Worm (Caenorhabditis elegans) whole organism, young adult: Measurements from ENCODE around the gene Y119D3B.12.
A peak's percentile ranks its signal among the peaks of the same experiment; 100 is the strongest.

Experiments used
- B0035.1 ChIP-seq: sonication (generic microtip); optimal IDR thresholded peaks from 2 replicates; lab custom pipeline; 2016; ENCODE audit warnings: missing genetic modification characterization, mild to moderate bottlenecking, missing compliant biosample characterization, missing genotype, missing genetic modification reagents
- C17E4.6 ChIP-seq: fragments of 200-800 bp; sonication (Bioruptor generic); IDR thresholded peaks from 2 replicates; pipeline ENCODE4 v1.3.6; 2022; ENCODE audit warnings: missing genetic modification reagents, missing genetic modification characterization, missing compliant biosample characterization
- D2030.7 ChIP-seq: fragments of 200-800 bp; sonication (Bioruptor generic); IDR thresholded peaks from 2 replicates; pipeline ENCODE4 v1.3.6; 2022; ENCODE audit warnings: missing genetic modification reagents, missing genetic modification characterization, missing compliant biosample characterization
- F55B11.4 ChIP-seq: sonication (generic microtip); optimal IDR thresholded peaks from 2 replicates; lab custom pipeline; 2016; ENCODE audit warnings: missing compliant biosample characterization, missing genetic modification characterization, borderline replicate concordance; ENCODE audit not compliant: insufficient read depth
- F57A8.1 ChIP-seq: fragments of 200-800 bp; sonication (Bioruptor generic); optimal IDR thresholded peaks from 2 replicates; lab custom pipeline; 2018; ENCODE audit warnings: mild to moderate bottlenecking, missing genetic modification characterization, moderate library complexity, missing compliant biosample characterization
- F57C9.4 ChIP-seq: sonication (generic microtip); optimal IDR thresholded peaks from 2 replicates; lab custom pipeline; 2017; ENCODE audit warnings: mild to moderate bottlenecking, missing genetic modification characterization, missing compliant biosample characterization
- Y53G8AR.9 ChIP-seq: fragments of 200-800 bp; sonication (Bioruptor generic); conservative IDR thresholded peaks from 2 replicates; pipeline ENCODE4 v1.3.6; 2022; ENCODE audit warnings: missing genetic modification reagents, missing genetic modification characterization, missing compliant biosample characterization
- Y56A3A.18 ChIP-seq: fragments of 200-800 bp; sonication (Bioruptor generic); IDR thresholded peaks from 2 replicates; pipeline ENCODE4 v1.3.6; 2022; ENCODE audit warnings: missing genetic modification reagents, missing genetic modification characterization, missing compliant biosample characterization
- Y67H2A.10 ChIP-seq: fragments of 200-800 bp; sonication (Bioruptor generic); conservative IDR thresholded peaks from 2 replicates; pipeline ENCODE4 v1.3.6; 2022; ENCODE audit warnings: missing genetic modification reagents, missing genetic modification characterization, missing compliant biosample characterization
- Y79H2A.3 ChIP-seq: fragments of 200-800 bp; sonication (Bioruptor generic); conservative IDR thresholded peaks from 2 replicates; pipeline ENCODE4 v1.3.6; 2022; ENCODE audit warnings: missing genetic modification reagents, missing genetic modification characterization, missing compliant biosample characterization
- aptf-2 ChIP-seq: fragments of 200-800 bp; sonication (Bioruptor generic); conservative IDR thresholded peaks from 2 replicates; pipeline ENCODE4 v1.3.6; 2022; ENCODE audit warnings: missing genetic modification reagents, missing genetic modification characterization, missing compliant biosample characterization
- aptf-3 ChIP-seq: fragments of 200-800 bp; sonication (Bioruptor generic); IDR thresholded peaks from 2 replicates; pipeline ENCODE4 v1.3.6; 2022; ENCODE audit warnings: missing genetic modification characterization, missing compliant biosample characterization
- athp-1 ChIP-seq: sonication (generic microtip); optimal IDR thresholded peaks from 2 replicates; lab custom pipeline; 2017; ENCODE audit warnings: mild to moderate bottlenecking, missing genetic modification characterization, missing compliant biosample characterization
- attf-6 ChIP-seq: fragments of 200-800 bp; sonication (Bioruptor generic); IDR thresholded peaks from 2 replicates; pipeline ENCODE4 v1.3.6; 2022; ENCODE audit warnings: missing genetic modification reagents, missing genetic modification characterization, missing compliant biosample characterization
- cebp-1 ChIP-seq, 2 experiments: fragments of 200-800 bp in 1 of 2; sonication (Bioruptor generic) in 1 of 2; sonication (generic microtip) in 1 of 2; IDR thresholded peaks in 1 of 2; optimal IDR thresholded peaks in 1 of 2; 2 replicates each; pipeline versions ENCODE4 v1.3.6 to Lab custom; 2017 to 2022; ENCODE audit warnings: missing compliant biosample characterization in 2 of 2, missing genetic modification characterization in 2 of 2, mild to moderate bottlenecking in 1 of 2, missing genetic modification reagents in 1 of 2, moderate library complexity in 1 of 2
- ceh-100 ChIP-seq: fragments of 200-800 bp; sonication (Bioruptor generic); IDR thresholded peaks from 2 replicates; pipeline ENCODE4 v1.3.6; 2022; ENCODE audit warnings: missing genetic modification reagents, missing genetic modification characterization, missing compliant biosample characterization
- ceh-27 ChIP-seq: fragments of 200-800 bp; sonication (Bioruptor generic); optimal IDR thresholded peaks from 2 replicates; lab custom pipeline; 2018; ENCODE audit warnings: mild to moderate bottlenecking, missing genetic modification characterization, moderate library complexity, missing compliant biosample characterization
- ceh-58 ChIP-seq: fragments of 200-800 bp; sonication (Bioruptor generic); IDR thresholded peaks from 2 replicates; pipeline ENCODE4 v1.3.6; 2022; ENCODE audit warnings: missing genetic modification characterization, missing compliant biosample characterization
- ceh-91 ChIP-seq: fragments of 200-800 bp; sonication (Bioruptor generic); IDR thresholded peaks from 2 replicates; pipeline ENCODE4 v1.3.6; 2022; ENCODE audit warnings: missing genetic modification reagents, missing genetic modification characterization, missing compliant biosample characterization
- dpff-1 ChIP-seq: sonication (generic microtip); optimal IDR thresholded peaks from 2 replicates; lab custom pipeline; 2017; ENCODE audit warnings: mild to moderate bottlenecking, missing genetic modification characterization, missing compliant biosample characterization
- efl-1 ChIP-seq: fragments of 150-350 bp; optimal IDR thresholded peaks from 2 replicates; lab custom pipeline; 2014; ENCODE audit warnings: missing biosample characterization, missing genetic modification reagents, missing genetic modification characterization
- egl-44 ChIP-seq: fragments of 200-800 bp; sonication (Bioruptor generic); IDR thresholded peaks from 2 replicates; pipeline ENCODE4 v1.3.6; 2022; ENCODE audit warnings: missing genetic modification reagents, missing genetic modification characterization, missing compliant biosample characterization
- egrh-3 ChIP-seq: fragments of 200-800 bp; sonication (Bioruptor generic); IDR thresholded peaks from 2 replicates; pipeline ENCODE4 v1.3.6; 2022; ENCODE audit warnings: missing genetic modification reagents, missing genetic modification characterization, missing compliant biosample characterization
- ekl-4 ChIP-seq: fragments of 200-800 bp; sonication (Bioruptor generic); IDR thresholded peaks from 2 replicates; pipeline ENCODE4 v1.3.6; 2022; ENCODE audit warnings: missing genetic modification reagents, missing genetic modification characterization, missing compliant biosample characterization
- fkh-3 ChIP-seq: sonication (generic microtip); optimal IDR thresholded peaks from 2 replicates; lab custom pipeline; 2016; ENCODE audit warnings: mild to moderate bottlenecking, missing genetic modification characterization, missing compliant biosample characterization
- him-1 ChIP-seq: sonication (generic microtip); optimal IDR thresholded peaks from 2 replicates; lab custom pipeline; 2016; ENCODE audit warnings: missing genotype, missing genetic modification reagents, missing genetic modification characterization, missing compliant biosample characterization
- hlh-26 ChIP-seq: fragments of 200-800 bp; sonication (Bioruptor generic); conservative IDR thresholded peaks from 2 replicates; pipeline ENCODE4 v1.3.6; 2022; ENCODE audit warnings: missing genetic modification reagents, missing genetic modification characterization, missing compliant biosample characterization
- hmg-1.2 ChIP-seq: fragments of 200-800 bp; sonication (Bioruptor generic); IDR thresholded peaks from 2 replicates; pipeline ENCODE4 v1.3.6; 2022; ENCODE audit warnings: missing genetic modification reagents, missing genetic modification characterization, missing compliant biosample characterization
- hrde-1 ChIP-seq: sonication (generic microtip); optimal IDR thresholded peaks from 2 replicates; lab custom pipeline; 2016; ENCODE audit warnings: missing genetic modification characterization, mild to moderate bottlenecking, missing compliant biosample characterization, moderate library complexity, missing genotype, missing genetic modification reagents, borderline replicate concordance
- lin-35 ChIP-seq, 3 experiments: fragments of 150-350 bp in 2 of 3; sonication (generic microtip) in 1 of 3; optimal IDR thresholded peaks; 2 replicates each; lab custom pipeline; 2014 to 2018; ENCODE audit warnings: missing biosample characterization in 3 of 3, missing genetic modification characterization in 3 of 3, missing genetic modification reagents in 3 of 3
- lin-40 ChIP-seq: sonication (generic microtip); optimal IDR thresholded peaks from 2 replicates; lab custom pipeline; 2016; ENCODE audit warnings: missing genetic modification characterization, mild to moderate bottlenecking, missing compliant biosample characterization, missing genotype, missing genetic modification reagents
- madf-8 ChIP-seq: fragments of 200-800 bp; sonication (Bioruptor generic); conservative IDR thresholded peaks from 2 replicates; pipeline ENCODE4 v1.3.6; 2022; ENCODE audit warnings: missing genetic modification reagents, missing genetic modification characterization, missing compliant biosample characterization
- mel-28 ChIP-seq: sonication (generic microtip); optimal IDR thresholded peaks from 2 replicates; lab custom pipeline; 2016; ENCODE audit warnings: borderline replicate concordance, mild to moderate bottlenecking, missing genetic modification characterization, missing compliant biosample characterization
- nfyb-1 ChIP-seq: fragments of 200-800 bp; sonication (Bioruptor generic); IDR thresholded peaks from 2 replicates; pipeline ENCODE4 v1.3.6; 2022; ENCODE audit warnings: missing genetic modification reagents, missing genetic modification characterization, missing compliant biosample characterization
- nhr-179 ChIP-seq: sonication (generic microtip); optimal IDR thresholded peaks from 2 replicates; lab custom pipeline; 2016; ENCODE audit warnings: mild to moderate bottlenecking, missing genetic modification characterization, missing compliant biosample characterization
- nhr-80 ChIP-seq: sonication (generic microtip); optimal IDR thresholded peaks from 2 replicates; lab custom pipeline; 2016; ENCODE audit warnings: missing genetic modification characterization, missing compliant biosample characterization
- nhr-90 ChIP-seq: sonication (generic microtip); optimal IDR thresholded peaks from 2 replicates; lab custom pipeline; 2016; ENCODE audit warnings: missing genotype, mild to moderate bottlenecking, missing genetic modification characterization, missing compliant biosample characterization
- pha-4 ChIP-seq: fragments of 150-350 bp; sonication (generic microtip); optimal IDR thresholded peaks from 2 replicates; lab custom pipeline; 2014; ENCODE audit warnings: missing biosample characterization, missing genetic modification reagents, missing genetic modification characterization
- rcor-1 ChIP-seq: fragments of 200-800 bp; sonication (Bioruptor generic); IDR thresholded peaks from 2 replicates; pipeline ENCODE4 v1.3.6; 2022; ENCODE audit warnings: missing genetic modification reagents, missing genetic modification characterization, missing compliant biosample characterization
- snpc-3.4 ChIP-seq: sonication (generic microtip); optimal IDR thresholded peaks from 2 replicates; lab custom pipeline; 2017; ENCODE audit warnings: missing genetic modification characterization, mild to moderate bottlenecking, missing compliant biosample characterization, antibody characterized with exemption, moderate library complexity, missing genotype, missing genetic modification reagents
- snpc-4 ChIP-seq, 5 experiments: fragments of 150-350 bp in 1 of 5; sonication (generic microtip) in 4 of 5; optimal IDR thresholded peaks; 2 replicates each; lab custom pipeline; 2014 to 2018; ENCODE audit warnings: missing genetic modification characterization in 5 of 5, missing biosample characterization in 3 of 5, antibody characterized with exemption in 2 of 5, mild to moderate bottlenecking in 2 of 5, missing compliant biosample characterization in 2 of 5, missing genotype in 2 of 5, moderate library complexity in 2 of 5, missing genetic modification reagents in 1 of 5
- sptf-2 ChIP-seq: fragments of 200-800 bp; sonication (Bioruptor generic); optimal IDR thresholded peaks from 2 replicates; lab custom pipeline; 2018; ENCODE audit warnings: mild to moderate bottlenecking, missing genetic modification characterization, missing compliant biosample characterization
- tlf-1 ChIP-seq: fragments of 200-800 bp; sonication (Bioruptor generic); optimal IDR thresholded peaks from 2 replicates; lab custom pipeline; 2018; ENCODE audit warnings: mild to moderate bottlenecking, missing genetic modification characterization, missing compliant biosample characterization
- ztf-22 ChIP-seq: fragments of 200-800 bp; sonication (Bioruptor generic); optimal IDR thresholded peaks from 2 replicates; lab custom pipeline; 2018; ENCODE audit warnings: mild to moderate bottlenecking, missing genetic modification characterization, moderate library complexity, missing compliant biosample characterization
- ztf-26 ChIP-seq: sonication (generic microtip); optimal IDR thresholded peaks from 2 replicates; lab custom pipeline; 2017; ENCODE audit warnings: missing genetic modification characterization, missing compliant biosample characterization
- ztf-3 ChIP-seq: fragments of 200-800 bp; sonication (Bioruptor generic); optimal IDR thresholded peaks from 2 replicates; lab custom pipeline; 2018; ENCODE audit warnings: mild to moderate bottlenecking, missing genetic modification characterization, missing compliant biosample characterization
- ztf-6 ChIP-seq: fragments of 200-800 bp; sonication (Bioruptor generic); IDR thresholded peaks from 2 replicates; pipeline ENCODE4 v1.3.6; 2022; ENCODE audit warnings: missing genetic modification reagents, missing genetic modification characterization, missing compliant biosample characterization

The Y119D3B.12 gene

ce11 chrIII:1214121-1214673 is 11.9 kb downstream of the Y119D3B.12 start (continued):
- TF ChIP-seq F57C9.4 (tag; lab: Kevin White, UChicago) (no peak), Y56A3A.18 (no peak), nhr-80 (tag; lab: Kevin White, UChicago) (no peak), athp-1 (tag; lab: Kevin White, UChicago) (no peak), fkh-3 (tag; lab: Kevin White, UChicago) (no peak), madf-8 (GFP tag; lab: Robert Waterston, UW) (no peak), pha-4 (no peak), tlf-1 (GFP tag; lab: Kevin White, UChicago) (no peak), ztf-3 (GFP tag; lab: Kevin White, UChicago) (no peak), C17E4.6 (GFP tag; lab: Robert Waterston, UW) (no peak), attf-6 (GFP tag; lab: Robert Waterston, UW) (no peak), mel-28 (tag; lab: Kevin White, UChicago) (no peak), lin-35 (GFP tag; optimal IDR thresholded peaks at IDR 0.05; lab: Kevin White, UChicago) (no peak), ekl-4 (no peak), efl-1 (GFP tag; lab: Kevin White, UChicago) (no peak), nfyb-1 (GFP tag; lab: Robert Waterston, UW) (no peak), ceh-100 (no peak), aptf-3 (GFP tag; lab: Robert Waterston, UW) (no peak), ceh-27 (GFP tag; lab: Kevin White, UChicago) (no peak), ceh-58 (0 out of 2 replicates have a peak, but pooled peaks have one; percentile 10), F55B11.4 (tag; lab: Kevin White, UChicago) (no peak), ztf-6 (GFP tag; lab: Robert Waterston, UW) (no peak), hrde-1 (no peak), sptf-2 (GFP tag; lab: Kevin White, UChicago) (no peak), B0035.1 (tag; lab: Kevin White, UChicago) (no peak), aptf-2 (GFP tag; lab: Robert Waterston, UW) (no peak), hmg-1.2 (peak; percentile 36), egl-44 (GFP tag; lab: Robert Waterston, UW) (no peak), him-1 (no peak), snpc-3.4 (tag; lab: Kevin White, UChicago) (no peak), egrh-3 (GFP tag; lab: Robert Waterston, UW) (peak; percentile 56; the same call in 1 of the 2 replicates), hlh-26 (GFP tag; lab: Robert Waterston, UW) (no peak), nhr-179 (tag; lab: Kevin White, UChicago) (no peak), Y53G8AR.9 (GFP tag; lab: Robert Waterston, UW) (no peak), dpff-1 (no peak), ceh-91 (GFP tag; lab: Robert Waterston, UW) (no peak), cebp-1 (GFP tag; IDR thresholded peaks at IDR 0.05; lab: Robert Waterston, UW) (peak; percentile 58; the same call in 1 of the 2 replicates), cebp-1 (tag; optimal IDR thresholded peaks at IDR 0.05; lab: Kevin White, UChicago) (no peak), Y79H2A.3 (GFP tag; lab: Robert Waterston, UW) (no peak), ztf-26 (no peak), lin-40 (tag; lab: Kevin White, UChicago) (no peak), D2030.7 (peak; percentile 9; the same call in 1 of the 2 replicates), Y67H2A.10 (no peak), rcor-1 (GFP tag; lab: Robert Waterston, UW) (no peak), nhr-90 (tag; lab: Kevin White, UChicago) (no peak), ztf-22 (GFP tag; lab: Kevin White, UChicago) (no peak), snpc-4 (GFP tag; optimal IDR thresholded peaks at IDR 0.05; lab: Kevin White, UChicago) (peak; percentile 1), snpc-4 (tag; optimal IDR thresholded peaks at IDR 0.05; lab: Kevin White, UChicago) (peak in 2 of 4 experiments; percentile 24 to 51), F57A8.1 (GFP tag; lab: Kevin White, UChicago) (no peak)
